Worm (Caenorhabditis elegans) whole organism, L4 larva: Measurements from ENCODE around the gene skat-1.

Experiments used
- aly-2 ChIP-seq: sonication (generic microtip); optimal IDR thresholded peaks from 2 replicates; lab custom pipeline; 2018; ENCODE audit warnings: missing biosample characterization, missing genetic modification characterization
- dmd-6 ChIP-seq: fragments of 200-800 bp; sonication (Bioruptor generic); IDR thresholded peaks from 2 replicates; pipeline ENCODE4 v1.3.6; 2022; ENCODE audit warnings: missing genetic modification reagents, missing genetic modification characterization, missing compliant biosample characterization

DNA sequence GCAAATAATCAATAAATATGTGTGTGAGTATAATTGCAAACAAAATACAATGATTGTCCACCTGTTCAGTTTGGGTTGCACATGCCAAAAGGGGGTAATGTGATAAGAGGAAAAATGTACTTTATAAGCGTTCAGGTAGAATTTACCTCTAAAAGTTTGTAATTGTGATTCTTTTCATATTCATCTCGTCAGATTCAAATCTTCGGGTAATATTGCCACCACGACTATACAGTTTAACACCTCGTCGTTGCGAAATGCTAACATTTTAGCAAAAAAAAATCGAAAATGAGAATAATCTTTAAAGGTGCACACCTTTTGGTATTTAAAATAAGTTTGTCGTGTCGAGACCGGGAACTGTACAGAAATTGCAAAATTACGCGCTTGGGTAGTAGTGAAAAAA lies 46.6 kb upstream of the skat-1 start, which contains the start of gene nac-2:
- TF ChIP-seq aly-2 (tag; lab: Kevin White, UChicago) (no peak), dmd-6 (GFP tag; lab: Robert Waterston, UW) (no peak)
